Fruit fly (Drosophila melanogaster) whole organism, embryonic: ENCODE data around the gene Lgr3.
A peak's percentile ranks its signal among the peaks of the same experiment; 100 is the strongest.

Experiments
- B-H1 ChIP-seq: fragments of 200-800 bp; sonication (Bioruptor generic); IDR thresholded peaks from 3 replicates; pipeline ENCODE4 v1.3.6; 2022; ENCODE audit warnings: missing biosample characterization, missing genetic modification characterization
- Bgb ChIP-seq: fragments of 200-800 bp; sonication (Bioruptor generic); IDR thresholded peaks from 2 replicates; pipeline ENCODE4 v1.3.6; 2022; ENCODE audit warnings: missing biosample characterization, missing genetic modification characterization; ENCODE audit not compliant: partially characterized antibody
- BtbVII ChIP-seq: fragments of 200-800 bp; sonication (Bioruptor generic); optimal IDR thresholded peaks from 3 replicates; lab custom pipeline; 2017; ENCODE audit warnings: missing biosample characterization, mild to moderate bottlenecking, missing genetic modification characterization
- CG10431 ChIP-seq: fragments of 200-800 bp; sonication (Bioruptor generic); optimal IDR thresholded peaks from 3 replicates; lab custom pipeline; 2018; ENCODE audit warnings: missing biosample characterization, mild to moderate bottlenecking, missing genetic modification characterization
- CG11695 ChIP-seq: fragments of 200-800 bp; sonication (Bioruptor generic); IDR thresholded peaks from 3 replicates; pipeline ENCODE4 v1.3.6; 2022; ENCODE audit warnings: missing biosample characterization, missing genetic modification characterization
- CG11696 ChIP-seq: fragments of 200-800 bp; sonication (Bioruptor generic); IDR thresholded peaks from 2 replicates; pipeline ENCODE4 v1.3.6; 2022; ENCODE audit warnings: missing biosample characterization, missing genetic modification characterization
- CG13624 ChIP-seq: fragments of 200-800 bp; sonication (Bioruptor generic); optimal IDR thresholded peaks from 2 replicates; lab custom pipeline; 2016; ENCODE audit warnings: missing biosample characterization, missing genetic modification characterization
- CG14860 ChIP-seq: fragments of 200-800 bp; sonication (Bioruptor generic); IDR thresholded peaks from 3 replicates; pipeline ENCODE4 v1.3.6; 2022; ENCODE audit warnings: missing biosample characterization, missing genetic modification characterization; ENCODE audit not compliant: partially characterized antibody
- CG15073 ChIP-seq: fragments of 200-800 bp; sonication (Bioruptor generic); optimal IDR thresholded peaks from 2 replicates; lab custom pipeline; 2016; ENCODE audit warnings: missing biosample characterization, missing genetic modification characterization
- CG17568 ChIP-seq: fragments of 200-800 bp; sonication (Bioruptor generic); optimal IDR thresholded peaks from 2 replicates; lab custom pipeline; 2018; ENCODE audit warnings: missing biosample characterization, mild to moderate bottlenecking, missing genetic modification characterization, moderate library complexity
- CG17802 ChIP-seq: fragments of 200-800 bp; sonication (Bioruptor generic); optimal IDR thresholded peaks from 2 replicates; lab custom pipeline; 2018; ENCODE audit warnings: missing biosample characterization, mild to moderate bottlenecking, missing genetic modification characterization, moderate library complexity
- CG18262 ChIP-seq: fragments of 200-800 bp; optimal IDR thresholded peaks from 3 replicates; lab custom pipeline; 2019; ENCODE audit warnings: missing biosample characterization, mild to moderate bottlenecking, missing genetic modification characterization, moderate library complexity
- CG1832 ChIP-seq: fragments of 200-800 bp; sonication (Bioruptor generic); optimal IDR thresholded peaks from 2 replicates; lab custom pipeline; 2017; ENCODE audit warnings: missing biosample characterization, mild to moderate bottlenecking, missing genetic modification characterization, inconsistent platforms
- CG2120 ChIP-seq: fragments of 200-800 bp; sonication (Bioruptor generic); optimal IDR thresholded peaks from 3 replicates; lab custom pipeline; 2016; ENCODE audit warnings: missing biosample characterization, missing genetic modification characterization
- CG3065 ChIP-seq: fragments of 200-800 bp; sonication (Bioruptor generic); optimal IDR thresholded peaks from 2 replicates; lab custom pipeline; 2016; ENCODE audit warnings: missing biosample characterization, missing genetic modification characterization
- CG4424 ChIP-seq: fragments of 200-800 bp; sonication (Bioruptor generic); optimal IDR thresholded peaks from 3 replicates; lab custom pipeline; 2016; ENCODE audit warnings: missing biosample characterization, missing genetic modification characterization
- D19A ChIP-seq: fragments of 200-800 bp; optimal IDR thresholded peaks from 3 replicates; lab custom pipeline; 2019; ENCODE audit warnings: missing biosample characterization, mild to moderate bottlenecking, missing genetic modification characterization, moderate library complexity
- Dbx ChIP-seq: fragments of 200-800 bp; sonication (Bioruptor generic); IDR thresholded peaks from 3 replicates; pipeline ENCODE4 v1.3.6; 2022; ENCODE audit warnings: missing biosample characterization, missing genetic modification characterization
- Doc3 ChIP-seq: fragments of 200-800 bp; sonication (Bioruptor generic); IDR thresholded peaks from 3 replicates; pipeline ENCODE4 v1.3.6; 2022; ENCODE audit warnings: missing biosample characterization, missing genetic modification characterization; ENCODE audit not compliant: partially characterized antibody
- Dref ChIP-seq: fragments of 200-800 bp; sonication (Bioruptor generic); IDR thresholded peaks from 2 replicates; pipeline ENCODE4 v1.3.6; 2022; ENCODE audit warnings: missing biosample characterization, missing genetic modification characterization
- Ets97D ChIP-seq: fragments of 200-800 bp; sonication (Bioruptor generic); optimal IDR thresholded peaks from 3 replicates; lab custom pipeline; 2016; ENCODE audit warnings: missing biosample characterization, missing genetic modification characterization
- Fer2 ChIP-seq: fragments of 200-800 bp; sonication (Bioruptor generic); optimal IDR thresholded peaks from 2 replicates; lab custom pipeline; 2018; ENCODE audit warnings: missing biosample characterization, mild to moderate bottlenecking, missing genetic modification characterization, moderate library complexity
- HmgD ChIP-seq: fragments of 200-800 bp; sonication (Bioruptor generic); optimal IDR thresholded peaks from 3 replicates; lab custom pipeline; 2016; ENCODE audit warnings: missing biosample characterization, missing genetic modification characterization
- HmgZ ChIP-seq: fragments of 200-800 bp; sonication (Bioruptor generic); optimal IDR thresholded peaks from 2 replicates; lab custom pipeline; 2018; ENCODE audit warnings: missing biosample characterization, mild to moderate bottlenecking, missing genetic modification characterization
- Lim3 ChIP-seq: fragments of 200-800 bp; sonication (Bioruptor generic); IDR thresholded peaks from 2 replicates; pipeline ENCODE4 v1.3.6; 2022; ENCODE audit warnings: missing biosample characterization, missing genetic modification characterization
- MTF-1 ChIP-seq: fragments of 200-800 bp; sonication (Bioruptor generic); optimal IDR thresholded peaks from 2 replicates; lab custom pipeline; 2018; ENCODE audit warnings: missing biosample characterization, mild to moderate bottlenecking, missing genetic modification characterization, borderline replicate concordance
- Nf-YC ChIP-seq: fragments of 200-800 bp; optimal IDR thresholded peaks from 3 replicates; lab custom pipeline; 2019; ENCODE audit warnings: missing biosample characterization, mild to moderate bottlenecking, missing genetic modification characterization, moderate library complexity
- Xrp1 ChIP-seq: fragments of 200-800 bp; sonication (Bioruptor generic); IDR thresholded peaks from 2 replicates; pipeline ENCODE4 v1.3.6; 2022; ENCODE audit warnings: missing biosample characterization, missing genetic modification characterization
- YL-1 ChIP-seq: fragments of 200-800 bp; sonication (Bioruptor generic); optimal IDR thresholded peaks from 3 replicates; lab custom pipeline; 2017; ENCODE audit warnings: missing biosample characterization, mild to moderate bottlenecking, missing genetic modification characterization
- bsh ChIP-seq, 2 experiments: fragments of 200-800 bp; sonication (Bioruptor generic); optimal IDR thresholded peaks; 2 replicates each; lab custom pipeline; 2017 to 2018; ENCODE audit warnings: mild to moderate bottlenecking in 2 of 2, missing biosample characterization in 2 of 2, missing genetic modification characterization in 2 of 2, moderate library complexity in 1 of 2
- disco-r ChIP-seq: fragments of 200-800 bp; sonication (Bioruptor generic); optimal IDR thresholded peaks from 2 replicates; lab custom pipeline; 2016; ENCODE audit warnings: missing biosample characterization, missing genetic modification characterization
- dm ChIP-seq: fragments of 200-800 bp; sonication (Bioruptor generic); optimal IDR thresholded peaks from 3 replicates; lab custom pipeline; 2016; ENCODE audit warnings: missing biosample characterization, missing genetic modification characterization
- dpn ChIP-seq, 2 experiments: fragments of 200-800 bp; sonication (Bioruptor generic); optimal IDR thresholded peaks; 3 replicates each; lab custom pipeline; 2016; ENCODE audit warnings: missing biosample characterization in 2 of 2, missing genetic modification characterization in 2 of 2
- exex ChIP-seq: fragments of 200-800 bp; sonication (Bioruptor generic); optimal IDR thresholded peaks from 4 replicates; lab custom pipeline; 2018; ENCODE audit warnings: missing biosample characterization, mild to moderate bottlenecking, missing genetic modification characterization, moderate library complexity
- gsb-n ChIP-seq: fragments of 200-800 bp; sonication (Bioruptor generic); optimal IDR thresholded peaks from 3 replicates; lab custom pipeline; 2018; ENCODE audit warnings: missing biosample characterization, mild to moderate bottlenecking, missing genetic modification characterization
- ham ChIP-seq: fragments of 200-800 bp; sonication (Bioruptor generic); IDR thresholded peaks from 2 replicates; pipeline ENCODE4 v1.3.6; 2022; ENCODE audit warnings: missing biosample characterization, missing genetic modification characterization
- insv ChIP-seq, 2 experiments: fragments of 200-800 bp; sonication (Bioruptor generic); optimal IDR thresholded peaks; 3 replicates each; lab custom pipeline; 2016 to 2018; ENCODE audit warnings: missing biosample characterization in 2 of 2, missing genetic modification characterization in 2 of 2
- lov ChIP-seq, 2 experiments: fragments of 200-800 bp in 1 of 2; fragments of >200 bp in 1 of 2; sonication (Bioruptor generic) in 1 of 2; IDR thresholded peaks in 1 of 2; optimal IDR thresholded peaks in 1 of 2; 2 replicates in 1 of 2; 3 replicates in 1 of 2; pipeline versions ENCODE4 v1.3.6 to Lab custom; 2017 to 2022; ENCODE audit warnings: missing biosample characterization in 1 of 2, missing genetic modification characterization in 1 of 2
- mld ChIP-seq: fragments of 200-800 bp; sonication (Bioruptor generic); IDR thresholded peaks from 3 replicates; pipeline ENCODE4 v1.3.6; 2022; ENCODE audit warnings: missing biosample characterization, missing genetic modification characterization; ENCODE audit not compliant: partially characterized antibody
- onecut ChIP-seq: fragments of 200-800 bp; sonication (Bioruptor generic); IDR thresholded peaks from 2 replicates; pipeline ENCODE4 v1.3.6; 2022; ENCODE audit warnings: missing biosample characterization, missing genetic modification characterization
- pros ChIP-seq: fragments of 200-800 bp; sonication (Bioruptor generic); optimal IDR thresholded peaks from 3 replicates; lab custom pipeline; 2019; ENCODE audit warnings: missing biosample characterization, mild to moderate bottlenecking, missing genetic modification characterization, moderate library complexity
- shn ChIP-seq: fragments of 200-800 bp; sonication (Bioruptor generic); optimal IDR thresholded peaks from 3 replicates; lab custom pipeline; 2016; ENCODE audit warnings: missing biosample characterization, missing genetic modification characterization
- so ChIP-seq: fragments of 200-800 bp; sonication (Bioruptor generic); IDR thresholded peaks from 3 replicates; pipeline ENCODE4 v1.3.6; 2022; ENCODE audit warnings: missing biosample characterization, missing genetic modification characterization
- sr ChIP-seq: fragments of 200-800 bp; sonication (Bioruptor generic); IDR thresholded peaks from 3 replicates; pipeline ENCODE4 v1.3.6; 2022; ENCODE audit warnings: missing biosample characterization, missing genetic modification characterization
- tx ChIP-seq: fragments of 200-800 bp; sonication (Bioruptor generic); optimal IDR thresholded peaks from 2 replicates; lab custom pipeline; 2016; ENCODE audit warnings: missing biosample characterization, missing genetic modification characterization
- vfl ChIP-seq: fragments of 200-800 bp; sonication (Bioruptor generic); optimal IDR thresholded peaks from 2 replicates; lab custom pipeline; 2016; ENCODE audit warnings: missing biosample characterization, missing genetic modification characterization
- vnd ChIP-seq: fragments of 200-800 bp; sonication (Bioruptor generic); IDR thresholded peaks from 3 replicates; pipeline ENCODE4 v1.3.6; 2022; ENCODE audit warnings: missing biosample characterization, missing genetic modification characterization; ENCODE audit not compliant: partially characterized antibody
- vvl ChIP-seq: fragments of 200-800 bp; sonication (Bioruptor generic); IDR thresholded peaks from 2 replicates; pipeline ENCODE4 v1.3.6; 2022; ENCODE audit warnings: missing biosample characterization, missing genetic modification characterization

Gene Lgr3

DNA sequence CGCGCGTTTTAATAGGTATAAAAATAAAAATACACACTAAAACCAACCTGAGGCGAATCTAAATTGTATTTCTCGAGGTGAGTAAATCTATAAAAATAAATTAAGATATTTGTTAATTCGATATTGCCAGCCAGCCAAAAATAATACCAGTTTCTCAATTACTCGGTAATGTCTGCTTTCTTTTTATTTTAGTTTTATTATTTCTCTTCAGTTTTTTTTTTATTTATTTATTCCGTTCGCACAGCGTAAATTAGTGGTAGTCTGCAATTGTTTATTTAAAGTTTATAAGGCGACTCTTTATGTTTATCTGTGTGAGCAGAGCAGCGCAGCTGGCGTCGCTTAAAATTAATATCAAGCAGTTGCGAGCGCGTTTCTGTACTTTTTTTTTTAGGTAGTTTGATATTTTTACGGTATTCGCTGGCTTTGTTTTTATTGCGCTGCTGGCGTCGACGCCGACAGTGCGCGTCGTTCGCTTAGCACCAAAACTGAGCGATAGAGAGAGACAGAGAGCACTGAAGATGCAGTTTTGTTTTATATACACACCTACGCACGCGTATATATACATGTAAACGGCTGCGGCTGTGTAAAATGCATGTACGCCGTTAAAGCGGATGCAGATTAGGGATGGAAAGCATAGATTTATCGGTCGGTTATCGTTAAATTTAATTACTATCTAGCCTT, 17.9 kb upstream of the Lgr3 start (continued):
- TF ChIP-seq ham (GFP tag; lab: Robert Waterston, UW) (no peak), Dref (GFP tag; lab: Robert Waterston, UW) (peak; percentile 50), lov (optimal IDR thresholded peaks at IDR 0.05; lab: Kevin White, UChicago) (no peak), lov (GFP tag; IDR thresholded peaks at IDR 0.05; lab: Robert Waterston, UW) (0 out of 3 replicates have a peak, but pooled peaks have one; percentile 64), Lim3 (no peak), so (peak; percentile 22; the same call in 1 of the 3 replicates), dm (GFP tag; lab: Kevin White, UChicago) (peak; percentile 19), Fer2 (tag; lab: Kevin White, UChicago) (no peak), CG1832 (GFP tag; lab: Kevin White, UChicago) (peak; percentile 65), vfl (GFP tag; lab: Kevin White, UChicago) (no peak), mld (GFP tag; lab: Robert Waterston, UW) (peak; percentile 89), insv (GFP tag; optimal IDR thresholded peaks at IDR 0.05; lab: Kevin White, UChicago) (peak in 1 of 2 experiments; percentile 13), tx (no peak), vvl (0 out of 2 replicates have a peak, but pooled peaks have one; percentile 57), CG17568 (no peak), HmgZ (tag; lab: Kevin White, UChicago) (peak; percentile 17), Doc3 (peak; percentile 52; the same call in 2 of the 3 replicates), dpn (GFP tag; optimal IDR thresholded peaks at IDR 0.05; lab: Kevin White, UChicago) (no peak), bsh (GFP tag; optimal IDR thresholded peaks at IDR 0.05; lab: Kevin White, UChicago) (peak; percentile 31 to 62), CG2120 (no peak), HmgD (GFP tag; lab: Kevin White, UChicago) (peak; percentile 51), exex (tag; lab: Kevin White, UChicago) (peak; percentile 15), MTF-1 (GFP tag; lab: Kevin White, UChicago) (peak; percentile 28), vnd (GFP tag; lab: Robert Waterston, UW) (peak; percentile 67), CG11696 (peak; percentile 94), Dbx (GFP tag; lab: Robert Waterston, UW) (peak; percentile 49; the same call in 1 of the 3 replicates), gsb-n (tag; lab: Kevin White, UChicago) (peak; percentile 39), Xrp1 (GFP tag; lab: Robert Waterston, UW) (peak; percentile 35; the same call in 1 of the 2 replicates), disco-r (no peak), Ets97D (GFP tag; lab: Kevin White, UChicago) (peak; percentile 85), CG11695 (GFP tag; lab: Robert Waterston, UW) (peak; percentile 82), D19A (no peak), CG18262 (tag; lab: Kevin White, UChicago) (peak; percentile 43), CG4424 (GFP tag; lab: Kevin White, UChicago) (peak; percentile 13), Nf-YC (no peak), CG13624 (GFP tag; lab: Kevin White, UChicago) (peak; percentile 34), CG14860 (GFP tag; lab: Robert Waterston, UW) (peak; percentile 85), Bgb (GFP tag; lab: Robert Waterston, UW) (peak; percentile 84), CG15073 (GFP tag; lab: Kevin White, UChicago) (no peak), CG3065 (GFP tag; lab: Kevin White, UChicago) (no peak), shn (peak; percentile 24), pros (GFP tag; lab: Kevin White, UChicago) (peak; percentile 7), CG10431 (peak; percentile 28), YL-1 (peak; percentile 42), onecut (GFP tag; lab: Robert Waterston, UW) (peak; percentile 12), BtbVII (GFP tag; lab: Kevin White, UChicago) (no peak), CG17802 (tag; lab: Kevin White, UChicago) (no peak), B-H1 (GFP tag; lab: Robert Waterston, UW) (no peak), sr (GFP tag; lab: Robert Waterston, UW) (peak; percentile 97)
